Worm (Caenorhabditis elegans) whole organism, late embryonic: Measurements from ENCODE around the gene tomm-70.

Source experiments
- C38D4.7 ChIP-seq: fragments of 200-800 bp; sonication (Bioruptor generic); optimal IDR thresholded peaks from 2 replicates; lab custom pipeline; 2018; ENCODE audit warnings: mild to moderate bottlenecking, missing genetic modification characterization, moderate library complexity, missing compliant biosample characterization
- ama-1 ChIP-seq: fragments of 150-350 bp; optimal IDR thresholded peaks from 2 replicates; lab custom pipeline; 2014
- elt-2 ChIP-seq: sonication (generic microtip); optimal IDR thresholded peaks from 2 replicates; lab custom pipeline; 2016; ENCODE audit warnings: missing genetic modification reagents, missing genetic modification characterization, missing compliant biosample characterization
- fkh-10 ChIP-seq: fragments of 150-350 bp; optimal IDR thresholded peaks from 2 replicates; lab custom pipeline; 2014; ENCODE audit warnings: missing biosample characterization, missing genetic modification reagents, missing genetic modification characterization
- nfya-1 ChIP-seq: sonication (generic microtip); optimal IDR thresholded peaks from 2 replicates; lab custom pipeline; 2017; ENCODE audit warnings: missing genetic modification characterization, mild to moderate bottlenecking, missing compliant biosample characterization, antibody characterized with exemption, moderate library complexity

DNA sequence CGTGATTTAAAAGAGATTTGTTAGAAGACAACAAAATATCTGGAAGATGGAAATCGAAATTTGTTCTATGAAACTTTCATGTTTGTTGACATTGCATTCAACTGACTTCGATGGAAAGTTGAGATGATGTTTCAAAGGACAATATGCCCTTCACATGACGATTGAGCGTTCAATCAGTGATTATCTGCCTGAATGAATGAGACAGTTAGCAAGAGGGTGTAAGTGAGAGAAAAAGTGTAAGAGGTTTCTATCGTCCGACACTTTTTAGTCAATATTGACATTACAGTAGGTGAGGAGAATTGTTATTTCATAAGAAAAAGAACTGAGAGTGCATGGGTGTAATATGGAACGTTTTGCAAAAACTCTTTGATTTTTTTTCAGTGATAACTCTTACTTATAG lies 21.3 kb downstream of the tomm-70 start:
- TF ChIP-seq fkh-10 (GFP tag; lab: Kevin White, UChicago) (no peak), C38D4.7 (GFP tag; lab: Kevin White, UChicago) (no peak), nfya-1 (tag; lab: Kevin White, UChicago) (no peak), ama-1 (lab: Kevin White, UChicago) (no peak), elt-2 (tag; lab: Kevin White, UChicago) (no peak)
